Worm (Caenorhabditis elegans) whole organism, L3 larva: ENCODE results near the gene C26B2.7.
A peak's percentile ranks its signal among the peaks of the same experiment; 100 is the strongest.

Experiments used
- R02D3.7 ChIP-seq: fragments of 150-350 bp; optimal IDR thresholded peaks from 2 replicates; lab custom pipeline; 2014; ENCODE audit warnings: missing biosample characterization, missing genetic modification characterization
- ama-1 ChIP-seq: fragments of 150-350 bp; optimal IDR thresholded peaks from 2 replicates; lab custom pipeline; 2018
- ceh-28 ChIP-seq: fragments of 150-350 bp; optimal IDR thresholded peaks from 2 replicates; lab custom pipeline; 2014; ENCODE audit warnings: missing biosample characterization, missing genetic modification reagents, missing genetic modification characterization
- ceh-82 ChIP-seq: fragments of 150-350 bp; optimal IDR thresholded peaks from 2 replicates; lab custom pipeline; 2014; ENCODE audit warnings: missing biosample characterization, missing genetic modification characterization
- ceh-9 ChIP-seq: sonication (generic microtip); optimal IDR thresholded peaks from 2 replicates; lab custom pipeline; 2018; ENCODE audit warnings: missing biosample characterization, missing genetic modification characterization
- daf-12 ChIP-seq: fragments of 150-350 bp; optimal IDR thresholded peaks from 2 replicates; lab custom pipeline; 2014; ENCODE audit warnings: missing biosample characterization, missing genetic modification reagents, missing genetic modification characterization
- egl-5 ChIP-seq: fragments of 150-350 bp; optimal IDR thresholded peaks from 2 replicates; lab custom pipeline; 2017; ENCODE audit warnings: missing biosample characterization, missing genetic modification reagents, missing genetic modification characterization, inconsistent platforms
- elt-1 ChIP-seq: fragments of 150-350 bp; optimal IDR thresholded peaks from 2 replicates; lab custom pipeline; 2014; ENCODE audit warnings: missing biosample characterization, missing genetic modification characterization
- elt-2 ChIP-seq: sonication (generic microtip); optimal IDR thresholded peaks from 2 replicates; lab custom pipeline; 2016; ENCODE audit warnings: missing genetic modification reagents, mild to moderate bottlenecking, missing genetic modification characterization, missing compliant biosample characterization
- fos-1 ChIP-seq: fragments of 150-350 bp; optimal IDR thresholded peaks from 2 replicates; lab custom pipeline; 2014; ENCODE audit warnings: missing biosample characterization, missing genetic modification characterization
- hmg-11 ChIP-seq: sonication (generic microtip); optimal IDR thresholded peaks from 2 replicates; lab custom pipeline; 2016; ENCODE audit warnings: missing genetic modification characterization, missing compliant biosample characterization
- jun-1 ChIP-seq: fragments of 150-350 bp; optimal IDR thresholded peaks from 2 replicates; lab custom pipeline; 2014; ENCODE audit warnings: missing biosample characterization, missing genetic modification reagents, missing genetic modification characterization
- lin-15B ChIP-seq: fragments of 150-350 bp; optimal IDR thresholded peaks from 2 replicates; lab custom pipeline; 2014; ENCODE audit warnings: missing biosample characterization, missing genetic modification characterization
- lin-39 ChIP-seq: fragments of 150-350 bp; optimal IDR thresholded peaks from 2 replicates; lab custom pipeline; 2018; ENCODE audit warnings: missing biosample characterization, missing genetic modification reagents, missing genetic modification characterization
- lsy-12 ChIP-seq: sonication (generic microtip); optimal IDR thresholded peaks from 2 replicates; lab custom pipeline; 2016; ENCODE audit warnings: mild to moderate bottlenecking, missing genetic modification characterization, missing compliant biosample characterization
- mml-1 ChIP-seq: fragments of 150-350 bp; sonication (generic microtip); optimal IDR thresholded peaks from 3 replicates; lab custom pipeline; 2014; ENCODE audit warnings: missing biosample characterization, missing genetic modification characterization
- nfya-1 ChIP-seq: sonication (generic microtip); optimal IDR thresholded peaks from 2 replicates; lab custom pipeline; 2017; ENCODE audit warnings: missing genetic modification characterization, mild to moderate bottlenecking, missing compliant biosample characterization, antibody characterized with exemption, moderate library complexity; ENCODE audit not compliant: insufficient read depth
- nhr-23 ChIP-seq: fragments of 150-350 bp; optimal IDR thresholded peaks from 2 replicates; lab custom pipeline; 2014; ENCODE audit warnings: missing biosample characterization, missing genetic modification reagents, missing genetic modification characterization
- nhr-25 ChIP-seq: sonication (generic microtip); optimal IDR thresholded peaks from 2 replicates; lab custom pipeline; 2017; ENCODE audit warnings: missing biosample characterization, missing genetic modification characterization
- nhr-28 ChIP-seq: fragments of 150-350 bp; optimal IDR thresholded peaks from 2 replicates; lab custom pipeline; 2014; ENCODE audit warnings: missing biosample characterization, missing genetic modification characterization
- nhr-43 ChIP-seq: sonication (generic microtip); optimal IDR thresholded peaks from 2 replicates; lab custom pipeline; 2016; ENCODE audit warnings: mild to moderate bottlenecking, missing genetic modification characterization, missing compliant biosample characterization; ENCODE audit not compliant: poor library complexity, severe bottlenecking
- nhr-77 ChIP-seq: fragments of 150-350 bp; optimal IDR thresholded peaks from 2 replicates; lab custom pipeline; 2014; ENCODE audit warnings: missing biosample characterization, missing genetic modification characterization
- pha-4 ChIP-seq: fragments of 150-350 bp; optimal IDR thresholded peaks from 2 replicates; lab custom pipeline; 2014; ENCODE audit warnings: missing biosample characterization, missing genetic modification reagents, missing genetic modification characterization
- pqm-1 ChIP-seq: fragments of 150-350 bp; optimal IDR thresholded peaks from 2 replicates; lab custom pipeline; 2017; ENCODE audit warnings: missing biosample characterization, missing genetic modification characterization, inconsistent platforms
- snpc-4 ChIP-seq: fragments of 150-350 bp; optimal IDR thresholded peaks from 2 replicates; lab custom pipeline; 2014; ENCODE audit warnings: missing biosample characterization, missing genetic modification characterization
- zag-1 ChIP-seq: fragments of 150-350 bp; optimal IDR thresholded peaks from 2 replicates; lab custom pipeline; 2014; ENCODE audit warnings: missing biosample characterization, missing genetic modification characterization
- ztf-11 ChIP-seq: fragments of 150-350 bp; optimal IDR thresholded peaks from 2 replicates; lab custom pipeline; 2014; ENCODE audit warnings: missing biosample characterization, missing genetic modification characterization
- ztf-4 ChIP-seq: fragments of 150-350 bp; optimal IDR thresholded peaks from 2 replicates; lab custom pipeline; 2014; ENCODE audit warnings: missing biosample characterization, missing genetic modification characterization

C26B2.7 gene

DNA sequence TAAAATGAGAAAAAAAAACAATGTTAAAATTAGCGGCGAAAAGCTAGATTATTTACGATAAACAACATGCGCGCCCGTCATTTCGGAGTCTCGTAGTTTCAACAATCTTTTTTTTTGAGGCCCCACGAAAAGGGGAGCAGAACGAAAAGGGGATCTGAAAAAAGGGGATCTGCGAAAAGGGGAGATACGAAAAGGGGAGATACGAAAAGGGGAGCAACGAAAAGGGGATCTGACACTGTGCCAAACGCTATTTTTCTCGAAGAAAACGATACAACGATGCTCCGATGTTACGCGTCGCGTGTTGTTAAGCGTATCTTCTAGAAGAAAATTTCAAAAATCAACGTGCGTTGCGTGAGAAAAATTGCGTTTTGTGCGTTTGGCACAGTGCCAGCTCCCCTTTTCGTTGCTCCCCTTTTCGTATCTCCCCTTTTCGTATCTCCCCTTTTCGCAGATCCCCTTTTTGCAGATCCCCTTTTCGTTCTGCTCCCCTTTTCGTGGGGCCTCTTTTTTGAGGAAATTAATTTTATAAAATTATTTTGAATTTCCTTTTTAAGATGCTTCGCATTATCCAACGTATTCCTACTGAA, at the start of gene C26B2.7:
C26B2.7 (plus strand) TSS at position 549 of the 587 bp plus-strand sequence.
- TF ChIP-seq lin-15B (tag; lab: Kevin White, UChicago) = peak; percentile 52
- TF ChIP-seq jun-1 (tag; lab: Kevin White, UChicago) = peak; percentile 29
- TF ChIP-seq lsy-12 (tag; lab: Kevin White, UChicago) = peak; percentile 44
- peak; percentile 31 for TF ChIP-seq elt-2 (tag; lab: Kevin White, UChicago)
- peak; percentile 80 for TF ChIP-seq nhr-43 (tag; lab: Kevin White, UChicago)
- peak; percentile 87 for TF ChIP-seq R02D3.7
- peak; percentile 74 for TF ChIP-seq pha-4
- peak; percentile 37 for TF ChIP-seq hmg-11
- TF ChIP-seq snpc-4 = peak; percentile 20
- TF ChIP-seq nfya-1 = peak; percentile 55
- peak; percentile 19 for TF ChIP-seq nhr-23
- peak; percentile 36 for TF ChIP-seq ceh-82 (tag; lab: Kevin White, UChicago)

DNA sequence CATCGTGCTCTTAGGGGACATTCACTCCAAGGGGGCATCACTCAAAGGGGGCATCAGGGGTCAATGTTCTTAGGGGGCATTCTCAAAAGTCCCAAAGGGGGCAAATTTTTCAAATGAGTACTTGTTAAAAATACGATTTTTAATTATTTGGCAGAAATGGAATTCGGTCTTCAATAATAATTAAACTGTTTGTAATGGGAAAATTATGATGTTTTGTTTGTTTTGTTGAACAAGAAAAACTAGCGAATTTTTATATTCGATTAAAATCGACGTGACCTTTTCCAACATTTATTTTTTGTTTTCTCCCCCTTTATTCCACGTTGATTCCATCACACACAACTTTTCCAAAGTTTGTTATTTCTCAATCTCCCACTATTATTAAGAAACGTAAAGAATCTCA, 49.1 kb upstream of the C26B2.7 start, which contains the start of gene F57H12.5:
F57H12.5 (plus strand) TSS at position 301 of the 400 bp plus-strand sequence.
- TF ChIP-seq jun-1 (tag; lab: Kevin White, UChicago) = no peak

DNA sequence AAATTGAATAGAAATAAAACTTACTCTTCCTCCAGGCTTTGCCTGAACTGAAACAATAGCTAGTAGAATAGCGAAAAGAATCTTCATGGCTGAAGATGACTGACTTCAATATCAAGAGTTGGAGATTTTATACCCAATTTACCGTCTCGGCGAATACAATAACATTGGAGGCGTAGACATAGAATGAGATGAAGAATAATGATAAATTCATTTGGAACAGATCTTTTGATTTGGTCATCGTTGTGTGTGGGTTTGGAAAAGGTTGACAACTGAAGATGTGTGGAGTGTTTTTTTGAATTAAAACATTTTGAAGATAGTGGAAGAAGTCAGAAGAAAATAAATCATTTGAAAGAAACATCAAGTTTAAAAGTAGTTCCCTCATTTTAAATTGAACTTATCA, 39.9 kb upstream of the C26B2.7 start, which contains the start of gene F57H12.6:
F57H12.6 (minus strand) TSS at position 101 of the 400 bp plus-strand sequence.
- TF ChIP-seq ztf-11 (tag; lab: Kevin White, UChicago) (no peak), snpc-4 (no peak), ceh-82 (tag; lab: Kevin White, UChicago) (no peak), zag-1 (tag; lab: Kevin White, UChicago) (no peak), pqm-1 (no peak), jun-1 (tag; lab: Kevin White, UChicago) (no peak), nhr-77 (tag; lab: Kevin White, UChicago) (no peak), daf-12 (no peak), nhr-28 (no peak), elt-2 (tag; lab: Kevin White, UChicago) (no peak), elt-1 (no peak)

DNA sequence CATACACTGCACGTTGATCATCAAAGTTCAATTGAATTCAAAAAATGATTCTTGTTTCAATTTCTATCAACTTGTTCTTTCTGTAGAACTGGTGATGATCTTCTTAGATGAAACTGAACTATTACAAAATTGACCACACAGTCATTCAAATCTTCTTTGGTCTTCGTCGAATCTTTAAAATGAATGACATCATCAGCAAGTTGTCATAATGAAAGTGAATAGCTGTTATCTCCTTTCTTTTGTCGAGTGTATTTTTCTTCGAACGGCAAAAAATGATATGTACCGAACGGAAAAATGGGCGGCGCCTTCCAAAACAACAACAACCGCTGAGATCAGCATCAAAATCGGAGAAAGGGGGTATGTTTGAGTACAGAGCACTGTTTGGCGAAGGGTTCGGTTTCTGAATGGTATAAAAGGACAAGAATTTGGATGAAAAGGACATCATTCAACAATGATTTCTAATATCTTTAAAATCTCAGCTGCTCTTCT, 38.6 kb upstream of the C26B2.7 start, which contains the start of gene ora-1:
ora-1 (plus strand) TSS at position 439 of the 489 bp plus-strand sequence.
- peak; percentile 14 for TF ChIP-seq nhr-25 (tag; lab: Kevin White, UChicago)
- no peak for TF ChIP-seq egl-5 (tag; lab: Kevin White, UChicago)
- TF ChIP-seq, all 47 proteins: peak for 1

DNA sequence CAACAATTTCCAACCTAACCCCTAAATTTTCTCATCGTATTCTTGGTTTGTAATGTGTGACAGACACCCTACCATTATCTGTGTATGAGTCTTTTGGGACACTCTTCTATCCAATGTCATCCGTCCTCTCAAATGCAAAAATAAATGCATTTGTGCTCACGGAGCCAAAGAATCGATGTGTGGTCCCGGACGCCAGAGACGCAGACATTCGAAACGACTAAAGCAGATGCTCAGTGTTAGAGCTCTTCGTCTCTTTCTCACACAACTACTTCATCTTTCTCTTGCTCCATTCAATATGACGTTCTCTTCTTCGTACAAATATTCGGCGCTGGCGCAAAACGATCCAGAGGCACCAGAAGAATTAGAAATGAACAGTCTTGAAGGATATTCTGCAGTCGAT, 36.5 kb upstream of the C26B2.7 start, which contains the start of gene unc-24:
unc-24 (plus strand) TSS at position 283 of the 400 bp plus-strand sequence.
- TF ChIP-seq lin-15B (tag; lab: Kevin White, UChicago) = peak; percentile 22
- peak; percentile 74 for TF ChIP-seq lin-39 (tag; lab: Kevin White, UChicago)
- peak; percentile 63 for TF ChIP-seq nfya-1
- TF ChIP-seq ztf-4 = no peak
- TF ChIP-seq hmg-11 = peak; percentile 20

DNA sequence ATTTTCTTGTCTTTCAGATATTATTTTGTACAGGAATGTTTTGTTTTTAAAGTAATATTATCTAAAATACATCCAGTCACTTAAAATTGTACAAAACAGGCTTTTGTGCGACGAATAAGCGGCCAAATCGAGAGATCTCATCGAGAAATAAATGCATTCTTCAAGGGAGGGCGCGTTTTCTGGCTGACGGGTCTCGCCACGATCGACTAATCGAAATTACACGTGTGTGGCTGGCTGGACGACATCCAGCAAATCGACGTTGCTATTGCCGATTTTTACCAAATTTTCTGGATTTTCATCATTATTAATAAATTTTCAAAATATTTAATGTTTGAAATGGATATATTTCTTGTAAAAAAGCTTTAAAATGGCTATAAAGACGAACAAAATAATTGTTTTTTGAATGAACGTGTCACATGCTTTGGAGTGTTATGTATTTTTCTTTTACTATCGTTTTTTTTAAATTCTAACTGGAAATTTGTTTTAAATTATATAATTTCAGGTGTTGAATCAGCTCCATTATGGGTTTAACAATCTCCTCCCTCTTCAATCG, 34.0 kb upstream of the C26B2.7 start, which contains the start of gene arf-5:
arf-5 (plus strand) TSS at position 503 of the 553 bp plus-strand sequence.
- TF ChIP-seq fos-1 (tag; lab: Kevin White, UChicago) (no peak), hmg-11 (no peak), nhr-77 (tag; lab: Kevin White, UChicago) (no peak), ceh-9 (no peak), elt-1 (peak; percentile 7), nhr-23 (peak; percentile 29), pha-4 (peak; percentile 47), nfya-1 (peak; percentile 57), lin-15B (tag; lab: Kevin White, UChicago) (peak; percentile 54), elt-2 (tag; lab: Kevin White, UChicago) (peak; percentile 7), snpc-4 (no peak), ceh-28 (tag; lab: Kevin White, UChicago) (no peak), mml-1 (tag; lab: Kevin White, UChicago) (no peak), lin-39 (tag; lab: Kevin White, UChicago) (peak; percentile 81), ama-1 (lab: Kevin White, UChicago) (peak; percentile 50)
